Worm (Caenorhabditis elegans) whole organism, young adult: ENCODE measurements around the gene ZK809.1.

Experiments used
- F39B2.1 ChIP-seq: fragments of 200-800 bp; sonication (Bioruptor generic); IDR thresholded peaks from 2 replicates; pipeline ENCODE4 v1.3.6; 2022; ENCODE audit warnings: missing genetic modification reagents, missing genetic modification characterization, missing compliant biosample characterization
- akir-1 ChIP-seq: fragments of 200-800 bp; sonication (Bioruptor generic); optimal IDR thresholded peaks from 2 replicates; lab custom pipeline; 2018; ENCODE audit warnings: mild to moderate bottlenecking, missing genetic modification characterization, moderate library complexity, missing compliant biosample characterization
- hrde-1 ChIP-seq: sonication (generic microtip); optimal IDR thresholded peaks from 2 replicates; lab custom pipeline; 2016; ENCODE audit warnings: missing genetic modification characterization, mild to moderate bottlenecking, missing compliant biosample characterization, moderate library complexity, missing genotype, missing genetic modification reagents, borderline replicate concordance
- lin-35 ChIP-seq, 3 experiments: fragments of 150-350 bp in 2 of 3; sonication (generic microtip) in 1 of 3; optimal IDR thresholded peaks; 2 replicates each; lab custom pipeline; 2014 to 2018; ENCODE audit warnings: missing biosample characterization in 3 of 3, missing genetic modification characterization in 3 of 3, missing genetic modification reagents in 3 of 3
- rcor-1 ChIP-seq: fragments of 200-800 bp; sonication (Bioruptor generic); IDR thresholded peaks from 2 replicates; pipeline ENCODE4 v1.3.6; 2022; ENCODE audit warnings: missing genetic modification reagents, missing genetic modification characterization, missing compliant biosample characterization

DNA sequence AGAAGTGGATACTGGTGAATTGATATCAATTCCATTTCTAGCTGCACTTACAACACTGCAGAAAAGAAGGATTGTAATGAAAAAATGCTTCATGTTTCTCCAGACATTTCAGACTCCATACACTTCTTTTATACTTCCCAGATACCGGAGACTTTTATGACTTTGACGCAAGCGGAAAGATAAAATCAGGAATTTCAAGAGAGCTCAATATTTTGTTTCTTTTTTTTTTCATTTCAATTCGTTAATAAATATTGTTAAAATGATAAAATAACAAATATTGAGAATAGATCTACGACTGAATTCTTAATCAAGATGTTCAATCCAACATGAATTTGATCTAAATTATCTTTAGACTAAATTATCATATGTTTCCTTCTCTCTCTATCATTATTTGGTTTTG lies 16.4 kb upstream of the ZK809.1 start, which contains the start of gene lys-5:
- TF ChIP-seq akir-1 (GFP tag; lab: Kevin White, UChicago) = no peak
- TF ChIP-seq hrde-1 = no peak
- TF ChIP-seq rcor-1 (GFP tag; lab: Robert Waterston, UW) = no peak
- TF ChIP-seq lin-35 (GFP tag; optimal IDR thresholded peaks at IDR 0.05; lab: Kevin White, UChicago) = no peak
- no peak for TF ChIP-seq F39B2.1
